Worm (Caenorhabditis elegans) whole organism, L1 larva: ENCODE data around the gene str-19.
A peak's percentile ranks its signal among the peaks of the same experiment; 100 is the strongest.

Source experiments
- C04F5.9 ChIP-seq: sonication (generic microtip); optimal IDR thresholded peaks from 2 replicates; lab custom pipeline; 2016; ENCODE audit warnings: missing genetic modification characterization, missing compliant biosample characterization
- F16B12.6 ChIP-seq: fragments of 150-350 bp; optimal IDR thresholded peaks from 2 replicates; lab custom pipeline; 2014; ENCODE audit warnings: missing biosample characterization, missing genetic modification characterization
- aly-2 ChIP-seq: fragments of 150-350 bp; optimal IDR thresholded peaks from 2 replicates; lab custom pipeline; 2014; ENCODE audit warnings: missing biosample characterization, missing genetic modification characterization
- ama-1 ChIP-seq: fragments of 150-350 bp; optimal IDR thresholded peaks from 2 replicates; lab custom pipeline; 2014
- blmp-1 ChIP-seq: fragments of 150-350 bp; optimal IDR thresholded peaks from 2 replicates; lab custom pipeline; 2014; ENCODE audit warnings: missing biosample characterization, missing genetic modification characterization
- ceh-63 ChIP-seq: fragments of 200-800 bp; sonication (Bioruptor generic); optimal IDR thresholded peaks from 2 replicates; lab custom pipeline; 2018; ENCODE audit warnings: mild to moderate bottlenecking, missing genetic modification characterization, missing compliant biosample characterization
- ceh-8 ChIP-seq: fragments of 200-800 bp; sonication (Bioruptor generic); optimal IDR thresholded peaks from 2 replicates; lab custom pipeline; 2018; ENCODE audit warnings: mild to moderate bottlenecking, missing genetic modification characterization, moderate library complexity, missing compliant biosample characterization
- ceh-88 ChIP-seq: fragments of 200-800 bp; sonication (Bioruptor generic); IDR thresholded peaks from 2 replicates; pipeline ENCODE4 v1.3.6; 2022; ENCODE audit warnings: missing genetic modification characterization, missing compliant biosample characterization
- ceh-90 ChIP-seq: sonication (generic microtip); optimal IDR thresholded peaks from 2 replicates; lab custom pipeline; 2016; ENCODE audit warnings: missing genetic modification characterization, missing compliant biosample characterization
- ces-1 ChIP-seq: fragments of 150-350 bp; optimal IDR thresholded peaks from 2 replicates; lab custom pipeline; 2014; ENCODE audit warnings: missing biosample characterization, missing genetic modification reagents, missing genetic modification characterization
- dpl-1 ChIP-seq, 3 experiments: fragments of 150-350 bp in 2 of 3; sonication (generic microtip) in 1 of 3; optimal IDR thresholded peaks; 2 replicates each; lab custom pipeline; 2014 to 2017; ENCODE audit warnings: missing biosample characterization in 3 of 3, missing genetic modification characterization in 3 of 3, missing genetic modification reagents in 3 of 3
- efl-1 ChIP-seq, 4 experiments: fragments of 150-350 bp; optimal IDR thresholded peaks in 3 of 4; peaks in 1 of 4; 1 replicate in 1 of 4; 2 replicates in 3 of 4; lab custom pipeline; 2014; ENCODE audit warnings: missing biosample characterization in 2 of 4, missing genetic modification characterization in 2 of 4, missing genetic modification reagents in 2 of 4
- efl-3 ChIP-seq: fragments of 200-800 bp; sonication (Bioruptor generic); optimal IDR thresholded peaks from 2 replicates; lab custom pipeline; 2018; ENCODE audit warnings: mild to moderate bottlenecking, missing genetic modification characterization, missing compliant biosample characterization
- egl-13 ChIP-seq: sonication (generic microtip); optimal IDR thresholded peaks from 2 replicates; lab custom pipeline; 2016; ENCODE audit warnings: missing genotype, missing genetic modification reagents, missing genetic modification characterization, missing compliant biosample characterization
- elt-3 ChIP-seq, 6 experiments: fragments of 150-350 bp in 1 of 6; sonication (generic microtip); optimal IDR thresholded peaks; 2 replicates each; lab custom pipeline; 2017 to 2018; ENCODE audit warnings: missing biosample characterization in 6 of 6, missing genetic modification characterization in 6 of 6, inconsistent platforms in 1 of 6
- ets-5 ChIP-seq: fragments of 200-800 bp; sonication (Bioruptor generic); IDR thresholded peaks from 2 replicates; pipeline ENCODE4 v1.3.6; 2022; ENCODE audit warnings: missing genetic modification characterization, missing compliant biosample characterization
- fkh-10 ChIP-seq: sonication (generic microtip); optimal IDR thresholded peaks from 2 replicates; lab custom pipeline; 2017; ENCODE audit warnings: missing biosample characterization, missing genetic modification reagents, missing genetic modification characterization
- fkh-8 ChIP-seq: sonication (generic microtip); optimal IDR thresholded peaks from 2 replicates; lab custom pipeline; 2016; ENCODE audit warnings: mild to moderate bottlenecking, missing genetic modification characterization, missing compliant biosample characterization
- grh-1 ChIP-seq: fragments of 200-800 bp; sonication (Bioruptor generic); IDR thresholded peaks from 2 replicates; pipeline ENCODE4 v1.3.6; 2022; ENCODE audit warnings: missing genetic modification reagents, missing genetic modification characterization, missing compliant biosample characterization
- isw-1 ChIP-seq: fragments of 200-800 bp; sonication (Bioruptor generic); IDR thresholded peaks from 2 replicates; pipeline ENCODE4 v1.3.6; 2022; ENCODE audit warnings: missing genetic modification characterization, missing compliant biosample characterization
- jun-1 ChIP-seq: fragments of 150-350 bp; optimal IDR thresholded peaks from 2 replicates; lab custom pipeline; 2014; ENCODE audit warnings: missing biosample characterization, missing genetic modification reagents, missing genetic modification characterization
- lin-14 ChIP-seq: fragments of 200-800 bp; sonication (Bioruptor generic); optimal IDR thresholded peaks from 2 replicates; lab custom pipeline; 2018; ENCODE audit warnings: mild to moderate bottlenecking, missing genetic modification characterization, moderate library complexity, missing compliant biosample characterization
- lir-3 ChIP-seq: sonication (generic microtip); optimal IDR thresholded peaks from 2 replicates; lab custom pipeline; 2016; ENCODE audit warnings: mild to moderate bottlenecking, missing genetic modification characterization, moderate library complexity, missing compliant biosample characterization; ENCODE audit not compliant: poor library complexity
- lsy-2 ChIP-seq, 2 experiments: fragments of 150-350 bp; optimal IDR thresholded peaks; 2 replicates each; lab custom pipeline; 2014; ENCODE audit warnings: missing biosample characterization in 2 of 2, missing genetic modification characterization in 2 of 2
- mab-9 ChIP-seq: fragments of 200-800 bp; sonication (Bioruptor generic); IDR thresholded peaks from 2 replicates; pipeline ENCODE4 v1.3.6; 2022; ENCODE audit warnings: missing genetic modification reagents, missing genetic modification characterization, missing compliant biosample characterization
- mep-1 ChIP-seq: fragments of 150-350 bp; optimal IDR thresholded peaks from 2 replicates; lab custom pipeline; 2014; ENCODE audit warnings: missing biosample characterization, missing genetic modification characterization
- nhr-11 ChIP-seq: fragments of 150-350 bp; optimal IDR thresholded peaks from 2 replicates; lab custom pipeline; 2014; ENCODE audit warnings: missing biosample characterization, missing genetic modification characterization
- nhr-12 ChIP-seq: sonication (generic microtip); optimal IDR thresholded peaks from 2 replicates; lab custom pipeline; 2017; ENCODE audit warnings: missing biosample characterization, missing genetic modification characterization
- nhr-19 ChIP-seq: fragments of 200-800 bp; sonication (Bioruptor generic); conservative IDR thresholded peaks from 2 replicates; pipeline ENCODE4 v1.3.6; 2022; ENCODE audit warnings: missing genetic modification characterization, missing compliant biosample characterization
- nhr-20 ChIP-seq: sonication (generic microtip); optimal IDR thresholded peaks from 2 replicates; lab custom pipeline; 2016; ENCODE audit warnings: mild to moderate bottlenecking, missing genetic modification characterization, missing compliant biosample characterization
- nhr-237 ChIP-seq: fragments of 150-350 bp; optimal IDR thresholded peaks from 2 replicates; lab custom pipeline; 2014; ENCODE audit warnings: missing biosample characterization, missing genetic modification characterization
- nhr-28 ChIP-seq: fragments of 150-350 bp; optimal IDR thresholded peaks from 2 replicates; lab custom pipeline; 2014; ENCODE audit warnings: missing biosample characterization, missing genetic modification characterization
- nhr-71 ChIP-seq: sonication (generic microtip); optimal IDR thresholded peaks from 2 replicates; lab custom pipeline; 2016; ENCODE audit warnings: mild to moderate bottlenecking, missing genetic modification characterization, moderate library complexity, missing compliant biosample characterization
- nhr-76 ChIP-seq: sonication (generic microtip); optimal IDR thresholded peaks from 2 replicates; lab custom pipeline; 2017; ENCODE audit warnings: missing biosample characterization, missing genetic modification characterization
- nhr-84 ChIP-seq: sonication (generic microtip); optimal IDR thresholded peaks from 2 replicates; lab custom pipeline; 2017; ENCODE audit warnings: missing biosample characterization, missing genetic modification characterization
- nhr-85 ChIP-seq: sonication (generic microtip); peaks from one replicate; lab custom pipeline; 2016; ENCODE audit warnings: missing genetic modification characterization, inconsistent platforms, missing compliant biosample characterization
- nhr-90 ChIP-seq: sonication (generic microtip); optimal IDR thresholded peaks from 2 replicates; lab custom pipeline; 2016; ENCODE audit warnings: mild to moderate bottlenecking, missing genetic modification characterization, missing compliant biosample characterization; ENCODE audit not compliant: poor library complexity
- pax-3 ChIP-seq: fragments of 200-800 bp; sonication (Bioruptor generic); optimal IDR thresholded peaks from 2 replicates; lab custom pipeline; 2018; ENCODE audit warnings: mild to moderate bottlenecking, missing genetic modification characterization, moderate library complexity, missing compliant biosample characterization
- pqm-1 ChIP-seq: sonication (generic microtip); optimal IDR thresholded peaks from 3 replicates; lab custom pipeline; 2017; ENCODE audit warnings: missing biosample characterization, missing genetic modification characterization
- skn-1 ChIP-seq: fragments of 150-350 bp; optimal IDR thresholded peaks from 2 replicates; lab custom pipeline; 2014; ENCODE audit warnings: missing biosample characterization, missing genetic modification characterization
- sox-4 ChIP-seq: sonication (generic microtip); optimal IDR thresholded peaks from 2 replicates; lab custom pipeline; 2016; ENCODE audit warnings: missing genetic modification characterization, missing compliant biosample characterization
- sptf-1 ChIP-seq: fragments of 150-350 bp; optimal IDR thresholded peaks from 2 replicates; lab custom pipeline; 2014; ENCODE audit warnings: missing biosample characterization, missing genetic modification characterization
- sup-37 ChIP-seq: fragments of 200-800 bp; sonication (Bioruptor generic); optimal IDR thresholded peaks from 2 replicates; lab custom pipeline; 2018; ENCODE audit warnings: mild to moderate bottlenecking, missing genetic modification characterization, missing compliant biosample characterization
- unc-130 ChIP-seq: fragments of 150-350 bp; optimal IDR thresholded peaks from 2 replicates; lab custom pipeline; 2017; ENCODE audit warnings: missing biosample characterization, missing genetic modification characterization, inconsistent platforms
- unc-62 ChIP-seq: fragments of 150-350 bp; optimal IDR thresholded peaks from 2 replicates; lab custom pipeline; 2014; ENCODE audit warnings: missing biosample characterization, missing genetic modification reagents, missing genetic modification characterization
- unc-86 ChIP-seq: sonication (generic microtip); optimal IDR thresholded peaks from 2 replicates; lab custom pipeline; 2016; ENCODE audit warnings: missing genetic modification characterization, missing compliant biosample characterization
- vab-15 ChIP-seq: sonication (generic microtip); optimal IDR thresholded peaks from 2 replicates; lab custom pipeline; 2017; ENCODE audit warnings: missing genotype, mild to moderate bottlenecking, missing genetic modification characterization, missing compliant biosample characterization
- xbp-1 ChIP-seq: sonication (generic microtip); optimal IDR thresholded peaks from 2 replicates; lab custom pipeline; 2016; ENCODE audit warnings: missing genetic modification characterization, missing compliant biosample characterization
- zag-1 ChIP-seq: fragments of 150-350 bp; optimal IDR thresholded peaks from 2 replicates; lab custom pipeline; 2014; ENCODE audit warnings: missing biosample characterization, missing genetic modification characterization
- zip-4 ChIP-seq: fragments of 200-800 bp; sonication (Bioruptor generic); optimal IDR thresholded peaks from 2 replicates; lab custom pipeline; 2018; ENCODE audit warnings: mild to moderate bottlenecking, missing genetic modification characterization, moderate library complexity, missing compliant biosample characterization
- ztf-4 ChIP-seq: fragments of 150-350 bp; optimal IDR thresholded peaks from 2 replicates; lab custom pipeline; 2014; ENCODE audit warnings: missing biosample characterization, missing genetic modification characterization

str-19 gene

DNA sequence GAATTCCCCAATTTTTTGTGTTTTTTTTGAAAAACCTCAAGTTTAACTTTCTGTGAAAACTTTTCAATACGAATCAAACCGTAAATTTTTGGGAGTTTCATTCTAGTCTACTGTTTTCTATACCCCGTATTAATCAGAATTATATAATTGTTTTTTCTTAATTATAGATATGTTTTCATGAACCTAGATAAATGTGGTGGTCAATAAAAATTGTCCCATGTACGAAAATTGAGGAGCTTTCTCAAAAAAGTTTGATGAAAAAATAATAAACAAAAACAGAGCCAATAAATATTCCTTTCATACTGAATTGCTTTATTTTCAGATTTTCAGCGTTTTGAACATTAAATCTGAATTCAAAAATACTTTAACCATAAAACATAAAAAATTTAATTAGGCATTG is 33.9 kb downstream of the str-19 start, which contains the start of gene Y6E2A.1:
TSS of gene Y6E2A.1 (minus strand) at position 101 of the 400 bp plus-strand sequence.
- TF ChIP-seq unc-86 (tag; lab: Kevin White, UChicago) = no peak
- TF ChIP-seq nhr-85 (tag; lab: Kevin White, UChicago) = no peak
- no peak for TF ChIP-seq ceh-90 (tag; lab: Kevin White, UChicago)
- TF ChIP-seq nhr-12 (tag; lab: Kevin White, UChicago) = no peak
- TF ChIP-seq sptf-1 (tag; lab: Kevin White, UChicago) = no peak
- no peak for TF ChIP-seq nhr-28 (tag; lab: Kevin White, UChicago)
- no peak for TF ChIP-seq zag-1 (tag; lab: Kevin White, UChicago)
- TF ChIP-seq nhr-237 (tag; lab: Kevin White, UChicago) = no peak
- TF ChIP-seq pax-3 = no peak
- TF ChIP-seq zip-4 (GFP tag; lab: Kevin White, UChicago) = no peak
- no peak for TF ChIP-seq grh-1 (GFP tag; lab: Robert Waterston, UW)
- TF ChIP-seq nhr-76 = no peak
- no peak for TF ChIP-seq unc-130 (tag; lab: Kevin White, UChicago)
- TF ChIP-seq vab-15 (tag; lab: Kevin White, UChicago) = no peak
- TF ChIP-seq sox-4 (tag; lab: Kevin White, UChicago) = no peak
- TF ChIP-seq dpl-1 (GFP tag; optimal IDR thresholded peaks at IDR 0.05; lab: Kevin White, UChicago) = no peak
- TF ChIP-seq efl-1 (optimal IDR thresholded peaks at IDR 0.05; lab: Kevin White, UChicago) = no peak
- TF ChIP-seq efl-1 (GFP tag; optimal IDR thresholded peaks at IDR 0.05 in 1 of 2; lab: Kevin White, UChicago) = no peak

DNA sequence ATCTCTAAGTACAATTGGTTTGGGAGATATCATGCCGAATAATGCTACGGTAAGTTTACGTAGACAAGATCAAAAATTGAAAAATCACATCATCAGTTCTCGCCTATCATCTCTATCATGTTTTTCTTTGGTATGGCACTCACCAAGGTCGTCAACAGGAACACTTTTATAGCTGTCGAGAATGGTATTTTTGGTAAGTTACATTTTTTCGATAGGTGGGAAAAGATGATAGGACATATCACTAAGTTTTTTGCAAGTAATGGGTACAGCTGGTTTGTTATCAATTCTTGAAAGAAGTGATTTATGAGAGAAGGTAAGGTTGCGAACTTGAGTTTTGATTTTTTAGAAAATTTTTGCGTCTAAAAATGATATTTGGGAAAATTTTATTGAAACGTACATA is 36.3 kb downstream of the str-19 start:
- TF ChIP-seq lir-3 (tag; lab: Kevin White, UChicago) = no peak
- no peak for TF ChIP-seq fkh-8 (tag; lab: Kevin White, UChicago)
- TF ChIP-seq skn-1 (tag; lab: Kevin White, UChicago) = no peak
- no peak for TF ChIP-seq fkh-10
- no peak for TF ChIP-seq ceh-63
- TF ChIP-seq unc-62 (GFP tag; lab: Kevin White, UChicago) = no peak
- TF ChIP-seq lin-14 = peak; percentile 71
- TF ChIP-seq nhr-76 = no peak
- no peak; the same call in 1 of the 2 replicates for TF ChIP-seq grh-1 (GFP tag; lab: Robert Waterston, UW)
- peak in 5 of 6 experiments; percentile 32 to 98 (median 74) for TF ChIP-seq elt-3 (tag; optimal IDR thresholded peaks at IDR 0.05; lab: Kevin White, UChicago)
- TF ChIP-seq nhr-71 (tag; lab: Kevin White, UChicago) = peak; percentile 52
- TF ChIP-seq sup-37 (GFP tag; lab: Kevin White, UChicago) = no peak
- TF ChIP-seq dpl-1 (GFP tag; optimal IDR thresholded peaks at IDR 0.05; lab: Kevin White, UChicago) = no peak
- TF ChIP-seq vab-15 (tag; lab: Kevin White, UChicago) = no peak
- TF ChIP-seq blmp-1 (tag; lab: Kevin White, UChicago) = peak; percentile 57
- no peak for TF ChIP-seq ama-1 (lab: Kevin White, UChicago)
- TF ChIP-seq xbp-1 = no peak
- TF ChIP-seq ztf-4 (tag; lab: Kevin White, UChicago) = no peak
- TF ChIP-seq C04F5.9 = no peak
- TF ChIP-seq efl-1 (optimal IDR thresholded peaks at IDR 0.05; lab: Kevin White, UChicago) = no peak
- TF ChIP-seq efl-1 (GFP tag; optimal IDR thresholded peaks at IDR 0.05 in 1 of 2; lab: Kevin White, UChicago) = peak in 1 of 2 experiments; percentile 21
- TF ChIP-seq nhr-19 (GFP tag; lab: Robert Waterston, UW) = peak; percentile 38
- no peak for TF ChIP-seq F16B12.6 (tag; lab: Kevin White, UChicago)
- no peak for TF ChIP-seq efl-3 (GFP tag; lab: Kevin White, UChicago)
- TF ChIP-seq mep-1 = no peak
- no peak for TF ChIP-seq ets-5 (GFP tag; lab: Robert Waterston, UW)
- no peak for TF ChIP-seq aly-2
- TF ChIP-seq lsy-2 (tag; optimal IDR thresholded peaks at IDR 0.05; lab: Kevin White, UChicago) = peak in 1 of 2 experiments; percentile 46
- peak; percentile 11 for TF ChIP-seq nhr-90
- no peak for TF ChIP-seq ceh-88
- TF ChIP-seq isw-1 (GFP tag; lab: Robert Waterston, UW) = no peak
- no peak for TF ChIP-seq ceh-8 (GFP tag; lab: Kevin White, UChicago)
- no peak for TF ChIP-seq ces-1 (GFP tag; lab: Kevin White, UChicago)
- TF ChIP-seq nhr-11 (tag; lab: Kevin White, UChicago) = no peak
- TF ChIP-seq unc-130 (tag; lab: Kevin White, UChicago) = no peak
- TF ChIP-seq nhr-20 = peak; percentile 74
- TF ChIP-seq jun-1 (tag; lab: Kevin White, UChicago) = no peak
- TF ChIP-seq nhr-84 = no peak
- no peak for TF ChIP-seq egl-13 (tag; lab: Kevin White, UChicago)
- TF ChIP-seq pqm-1 = no peak
- TF ChIP-seq mab-9 (GFP tag; lab: Robert Waterston, UW) = no peak
